Worm (Caenorhabditis elegans): ENCODE results near the gene alh-9.

DNA sequence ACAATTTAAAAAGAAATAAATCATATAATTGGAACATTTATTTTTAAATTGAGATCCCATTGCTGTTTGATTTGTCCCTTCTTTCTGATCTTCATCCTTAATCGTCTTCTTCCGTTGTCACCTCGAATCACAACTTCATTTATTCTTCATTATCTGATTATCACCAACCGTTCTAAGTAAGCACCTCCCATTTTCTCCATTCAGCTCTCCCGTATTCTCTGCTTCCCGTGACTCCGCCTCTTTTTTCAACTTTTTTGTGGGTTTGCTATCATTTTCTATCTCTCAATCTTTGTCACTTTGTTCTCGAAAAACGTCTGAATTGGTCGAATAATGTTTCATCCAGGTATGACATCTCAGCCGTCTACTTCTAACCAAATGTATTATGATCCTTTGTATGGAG, 39.9 kb upstream of the alh-9 start, which contains the start of gene sma-4:
- no peak for TF ChIP-seq ceh-40 (GFP tag; IDR thresholded peaks at IDR 0.05)
- TF ChIP-seq lsl-1 (GFP tag; optimal IDR thresholded peaks at IDR 0.05) = no peak
- no peak for TF ChIP-seq sdz-38 (tag; optimal IDR thresholded peaks at IDR 0.05)
- no peak for TF ChIP-seq snpc-1.1 (tag; optimal IDR thresholded peaks at IDR 0.05; ENCODE audit: insufficient read depth)
- no peak for TF ChIP-seq F49E8.2 (tag; optimal IDR thresholded peaks at IDR 0.05; ENCODE audit: insufficient read depth)
- no peak for TF ChIP-seq hlh-12 (tag; optimal IDR thresholded peaks at IDR 0.05)
- TF ChIP-seq Y67H2A.10 (GFP tag; conservative IDR thresholded peaks at IDR 0.05) = no peak
- no peak for TF ChIP-seq unc-130 (GFP tag; optimal IDR thresholded peaks at IDR 0.05)
- TF ChIP-seq F52B5.7 (tag; optimal IDR thresholded peaks at IDR 0.05) = no peak
- no peak for TF ChIP-seq sea-2 (GFP tag; IDR thresholded peaks at IDR 0.05)
- TF ChIP-seq nfya-1 (tag; optimal IDR thresholded peaks at IDR 0.05; ENCODE audit: borderline replicate concordance, insufficient read depth) = no peak

Measured in whole organism, young adult.